Worm (Caenorhabditis elegans) whole organism, L4/young adult: Measurements from ENCODE around the gene mks-5.

Source experiments
- W03F9.2 ChIP-seq: fragments of 150-350 bp; optimal IDR thresholded peaks from 2 replicates; lab custom pipeline; 2014; ENCODE audit warnings: missing biosample characterization, missing genetic modification characterization
- dao-5 ChIP-seq: sonication (generic microtip); optimal IDR thresholded peaks from 2 replicates; lab custom pipeline; 2016; ENCODE audit warnings: missing genotype, missing genetic modification characterization, moderate library complexity, missing compliant biosample characterization

- no peak for TF ChIP-seq W03F9.2 (tag; lab: Kevin White, UChicago)
- TF ChIP-seq dao-5 = no peak
Observed at ce11 chrII:10778026-10778425, 58.0 kb downstream of the mks-5 start, which contains the start of gene mpz-1.
